Worm (Caenorhabditis elegans) whole organism, L4 larva: ENCODE measurements around the gene syx-2.

ENCODE experiments used
- F10B5.3 ChIP-seq: sonication (generic microtip); optimal IDR thresholded peaks from 2 replicates; lab custom pipeline; 2016; ENCODE audit warnings: mild to moderate bottlenecking, missing genetic modification characterization, missing compliant biosample characterization
- F37D6.2 ChIP-seq: sonication (generic microtip); optimal IDR thresholded peaks from 2 replicates; lab custom pipeline; 2016; ENCODE audit warnings: mild to moderate bottlenecking, missing genetic modification characterization, missing compliant biosample characterization
- F49E8.2 ChIP-seq: sonication (generic microtip); optimal IDR thresholded peaks from 2 replicates; lab custom pipeline; 2016; ENCODE audit warnings: missing compliant biosample characterization, mild to moderate bottlenecking, missing genetic modification characterization, borderline replicate concordance
- T20F7.1 ChIP-seq: fragments of 200-800 bp; sonication (Bioruptor generic); optimal IDR thresholded peaks from 2 replicates; lab custom pipeline; 2018; ENCODE audit warnings: mild to moderate bottlenecking, missing genetic modification characterization, missing compliant biosample characterization
- T26A8.4 ChIP-seq: fragments of 200-800 bp; sonication (Bioruptor generic); IDR thresholded peaks from 2 replicates; pipeline ENCODE4 v1.3.6; 2022; ENCODE audit warnings: missing genetic modification characterization, missing compliant biosample characterization
- Y105C5A.15 ChIP-seq: fragments of 200-800 bp; sonication (Bioruptor generic); IDR thresholded peaks from 2 replicates; pipeline ENCODE4 v1.3.6; 2022; ENCODE audit warnings: missing genetic modification characterization, missing compliant biosample characterization
- aha-1 ChIP-seq: fragments of 150-350 bp; peaks from one replicate; lab custom pipeline; 2014; ENCODE audit warnings: missing biosample characterization, missing genetic modification characterization
- ama-1 ChIP-seq: fragments of 150-350 bp; optimal IDR thresholded peaks from 2 replicates; lab custom pipeline; 2014; ENCODE audit warnings: inconsistent platforms, mixed read lengths
- arid-1 ChIP-seq: fragments of 200-800 bp; sonication (Bioruptor generic); conservative IDR thresholded peaks from 2 replicates; pipeline ENCODE4 v1.3.6; 2022; ENCODE audit warnings: missing genetic modification reagents, missing genetic modification characterization, missing compliant biosample characterization
- ceh-20 ChIP-seq: fragments of 200-800 bp; sonication (Bioruptor generic); IDR thresholded peaks from 2 replicates; pipeline ENCODE4 v1.3.6; 2022; ENCODE audit warnings: missing genetic modification reagents, missing genetic modification characterization, missing compliant biosample characterization
- ceh-28 ChIP-seq: fragments of 150-350 bp; optimal IDR thresholded peaks from 2 replicates; lab custom pipeline; 2014; ENCODE audit warnings: missing biosample characterization, missing genetic modification reagents, missing genetic modification characterization
- ces-1 ChIP-seq: fragments of 150-350 bp; sonication (generic microtip); optimal IDR thresholded peaks from 4 replicates; lab custom pipeline; 2014; ENCODE audit warnings: missing biosample characterization, missing genetic modification reagents, missing genetic modification characterization
- ctbp-1 ChIP-seq: fragments of 200-800 bp; sonication (Bioruptor generic); IDR thresholded peaks from 2 replicates; pipeline ENCODE4 v1.3.6; 2022; ENCODE audit warnings: missing genetic modification reagents, missing genetic modification characterization, missing compliant biosample characterization
- daf-12 ChIP-seq: fragments of 150-350 bp; optimal IDR thresholded peaks from 2 replicates; lab custom pipeline; 2014; ENCODE audit warnings: missing biosample characterization, missing genetic modification reagents, missing genetic modification characterization
- daf-16 ChIP-seq, 3 experiments: sonication (generic microtip); optimal IDR thresholded peaks; 2 replicates each; lab custom pipeline; 2016 to 2017; ENCODE audit warnings: missing genetic modification characterization in 3 of 3, missing genetic modification reagents in 3 of 3, mild to moderate bottlenecking in 2 of 3, missing compliant biosample characterization in 2 of 3, missing biosample characterization in 1 of 3, moderate library complexity in 1 of 3
- daf-19 ChIP-seq: fragments of 200-800 bp; sonication (Bioruptor generic); conservative IDR thresholded peaks from 2 replicates; pipeline ENCODE4 v1.3.6; 2022; ENCODE audit warnings: missing genetic modification characterization, missing compliant biosample characterization
- daf-8 ChIP-seq: fragments of 200-800 bp; sonication (Bioruptor generic); IDR thresholded peaks from 2 replicates; pipeline ENCODE4 v1.3.6; 2022; ENCODE audit warnings: missing genetic modification characterization, missing compliant biosample characterization
- dmd-6 ChIP-seq: fragments of 200-800 bp; sonication (Bioruptor generic); IDR thresholded peaks from 2 replicates; pipeline ENCODE4 v1.3.6; 2022; ENCODE audit warnings: missing genetic modification reagents, missing genetic modification characterization, missing compliant biosample characterization
- dpl-1 ChIP-seq: fragments of 150-350 bp; optimal IDR thresholded peaks from 2 replicates; lab custom pipeline; 2014; ENCODE audit warnings: missing biosample characterization, missing genetic modification reagents, missing genetic modification characterization
- duxl-1 ChIP-seq: sonication (generic microtip); optimal IDR thresholded peaks from 2 replicates; lab custom pipeline; 2016; ENCODE audit warnings: mild to moderate bottlenecking, missing genetic modification characterization, moderate library complexity, missing compliant biosample characterization; ENCODE audit not compliant: poor library complexity
- dve-1 ChIP-seq: sonication (generic microtip); optimal IDR thresholded peaks from 2 replicates; lab custom pipeline; 2017; ENCODE audit warnings: antibody characterized with exemption, mild to moderate bottlenecking, missing genetic modification characterization, missing compliant biosample characterization; ENCODE audit not compliant: insufficient read depth
- fkh-10 ChIP-seq: fragments of 150-350 bp; optimal IDR thresholded peaks from 2 replicates; lab custom pipeline; 2014; ENCODE audit warnings: missing biosample characterization, missing genetic modification reagents, missing genetic modification characterization
- gei-8 ChIP-seq: fragments of 200-800 bp; sonication (Bioruptor generic); optimal IDR thresholded peaks from 2 replicates; lab custom pipeline; 2018; ENCODE audit warnings: mild to moderate bottlenecking, missing genetic modification characterization, missing compliant biosample characterization
- hif-1 ChIP-seq, 2 experiments: sonication (generic microtip); optimal IDR thresholded peaks; 2 replicates each; lab custom pipeline; 2016 to 2017; ENCODE audit warnings: missing compliant biosample characterization in 2 of 2, missing genetic modification characterization in 2 of 2, missing genetic modification reagents in 2 of 2, missing genotype in 2 of 2, mild to moderate bottlenecking in 1 of 2
- hlh-11 ChIP-seq: fragments of 200-800 bp; sonication (Bioruptor generic); optimal IDR thresholded peaks from 2 replicates; lab custom pipeline; 2018; ENCODE audit warnings: mild to moderate bottlenecking, missing genetic modification characterization, missing compliant biosample characterization
- hlh-30 ChIP-seq: sonication (generic microtip); optimal IDR thresholded peaks from 2 replicates; lab custom pipeline; 2017; ENCODE audit warnings: antibody characterized with exemption, mild to moderate bottlenecking, missing genetic modification characterization, missing compliant biosample characterization; ENCODE audit not compliant: insufficient read depth
- hmg-1.1 ChIP-seq: fragments of 200-800 bp; sonication (Bioruptor generic); IDR thresholded peaks from 2 replicates; pipeline ENCODE4 v1.3.6; 2022; ENCODE audit warnings: missing genetic modification reagents, missing genetic modification characterization, missing compliant biosample characterization
- lim-7 ChIP-seq: fragments of 200-800 bp; sonication (Bioruptor generic); IDR thresholded peaks from 2 replicates; pipeline ENCODE4 v1.3.6; 2022; ENCODE audit warnings: missing genetic modification characterization, missing compliant biosample characterization
- lsy-2 ChIP-seq, 2 experiments: fragments of 150-350 bp in 1 of 2; sonication (generic microtip) in 1 of 2; optimal IDR thresholded peaks; 2 replicates each; lab custom pipeline; 2014 to 2017; ENCODE audit warnings: missing biosample characterization in 2 of 2, missing genetic modification characterization in 2 of 2
- madf-5 ChIP-seq, 2 experiments: fragments of 200-800 bp; sonication (Bioruptor generic); IDR thresholded peaks; 2 replicates each; pipeline ENCODE4 v1.3.6; 2022; ENCODE audit warnings: missing compliant biosample characterization in 2 of 2, missing genetic modification characterization in 2 of 2
- madf-9 ChIP-seq: fragments of 200-800 bp; sonication (Bioruptor generic); conservative IDR thresholded peaks from 2 replicates; pipeline ENCODE4 v1.3.6; 2022; ENCODE audit warnings: missing genetic modification reagents, missing genetic modification characterization, missing compliant biosample characterization
- mep-1 ChIP-seq: fragments of 150-350 bp; sonication (generic microtip); optimal IDR thresholded peaks from 3 replicates; lab custom pipeline; 2014; ENCODE audit warnings: missing biosample characterization, missing genetic modification characterization
- mes-2 ChIP-seq: sonication (generic microtip); optimal IDR thresholded peaks from 2 replicates; lab custom pipeline; 2016; ENCODE audit warnings: missing genotype, mild to moderate bottlenecking, missing genetic modification characterization, missing compliant biosample characterization; ENCODE audit not compliant: poor library complexity, severe bottlenecking
- mxl-3 ChIP-seq: fragments of 200-800 bp; sonication (Bioruptor generic); optimal IDR thresholded peaks from 2 replicates; lab custom pipeline; 2018; ENCODE audit warnings: mild to moderate bottlenecking, missing genetic modification characterization, missing compliant biosample characterization
- nhr-102 ChIP-seq: sonication (generic microtip); optimal IDR thresholded peaks from 2 replicates; lab custom pipeline; 2016; ENCODE audit warnings: mild to moderate bottlenecking, missing genetic modification characterization, moderate library complexity, missing compliant biosample characterization
- nhr-11 ChIP-seq: fragments of 150-350 bp; optimal IDR thresholded peaks from 2 replicates; lab custom pipeline; 2014; ENCODE audit warnings: missing biosample characterization, missing genetic modification characterization
- nhr-28 ChIP-seq: fragments of 150-350 bp; optimal IDR thresholded peaks from 2 replicates; lab custom pipeline; 2014; ENCODE audit warnings: missing biosample characterization, missing genetic modification characterization
- nhr-42 ChIP-seq: fragments of 200-800 bp; sonication (Bioruptor generic); IDR thresholded peaks from 2 replicates; pipeline ENCODE4 v1.3.6; 2022; ENCODE audit warnings: missing genetic modification characterization, missing compliant biosample characterization
- nhr-48 ChIP-seq: sonication (generic microtip); optimal IDR thresholded peaks from 2 replicates; lab custom pipeline; 2016; ENCODE audit warnings: mild to moderate bottlenecking, missing genetic modification characterization, missing compliant biosample characterization
- nhr-77 ChIP-seq: fragments of 150-350 bp; optimal IDR thresholded peaks from 2 replicates; lab custom pipeline; 2014; ENCODE audit warnings: missing biosample characterization, missing genetic modification characterization
- pqm-1 ChIP-seq: sonication (generic microtip); optimal IDR thresholded peaks from 2 replicates; lab custom pipeline; 2017; ENCODE audit warnings: missing biosample characterization, missing genetic modification characterization
- rbr-2 ChIP-seq: sonication (generic microtip); optimal IDR thresholded peaks from 2 replicates; lab custom pipeline; 2016; ENCODE audit warnings: missing genotype, missing genetic modification characterization, missing compliant biosample characterization
- sdz-12 ChIP-seq: fragments of 200-800 bp; sonication (Bioruptor generic); optimal IDR thresholded peaks from 2 replicates; lab custom pipeline; 2018; ENCODE audit warnings: mild to moderate bottlenecking, missing genetic modification characterization, missing compliant biosample characterization
- set-16 ChIP-seq: fragments of 200-800 bp; sonication (Bioruptor generic); IDR thresholded peaks from 2 replicates; pipeline ENCODE4 v1.3.6; 2022; ENCODE audit warnings: missing genetic modification reagents, missing genetic modification characterization, missing compliant biosample characterization
- spr-1 ChIP-seq: sonication (generic microtip); optimal IDR thresholded peaks from 2 replicates; lab custom pipeline; 2016; ENCODE audit warnings: mild to moderate bottlenecking, missing genetic modification characterization, missing compliant biosample characterization
- tra-1 ChIP-seq: fragments of 200-800 bp; sonication (Bioruptor generic); IDR thresholded peaks from 2 replicates; pipeline ENCODE4 v1.3.6; 2022; ENCODE audit warnings: missing genetic modification reagents, missing genetic modification characterization, missing compliant biosample characterization
- zag-1 ChIP-seq: fragments of 150-350 bp; optimal IDR thresholded peaks from 2 replicates; lab custom pipeline; 2014; ENCODE audit warnings: missing biosample characterization, missing genetic modification characterization
- ztf-11 ChIP-seq: fragments of 150-350 bp; optimal IDR thresholded peaks from 2 replicates; lab custom pipeline; 2014; ENCODE audit warnings: missing biosample characterization, missing genetic modification characterization

The syx-2 gene

ce11 chrX:13969257-13969968 lies 9.5 kb downstream of the syx-2 start:
- TF ChIP-seq zag-1 = peak; percentile 16
- TF ChIP-seq mep-1 (tag; lab: Kevin White, UChicago) = peak; percentile 90
- peak; percentile 85 for TF ChIP-seq nhr-28 (tag; lab: Kevin White, UChicago)
- TF ChIP-seq dmd-6 (GFP tag; lab: Robert Waterston, UW) = peak; percentile 75
- peak; percentile 91 for TF ChIP-seq daf-19 (GFP tag; lab: Robert Waterston, UW)
- 0 out of 2 replicates have a peak, but pooled peaks have one; percentile 9 for TF ChIP-seq arid-1 (GFP tag; lab: Robert Waterston, UW)
- TF ChIP-seq F49E8.2 (tag; lab: Kevin White, UChicago) = no peak
- 0 out of 2 replicates have a peak, but pooled peaks have one; percentile 40 for TF ChIP-seq T26A8.4 (GFP tag; lab: Robert Waterston, UW)
- peak; percentile 96 for TF ChIP-seq aha-1
- TF ChIP-seq nhr-102 = peak; percentile 44
- peak; percentile 56 for TF ChIP-seq T20F7.1 (GFP tag; lab: Kevin White, UChicago)
- 0 out of 2 replicates have a peak, but pooled peaks have one; percentile 12 for TF ChIP-seq daf-8 (GFP tag; lab: Robert Waterston, UW)
- no peak for TF ChIP-seq tra-1 (GFP tag; lab: Robert Waterston, UW)
- TF ChIP-seq rbr-2 (tag; lab: Kevin White, UChicago) = peak; percentile 91
- peak; percentile 86 for TF ChIP-seq ctbp-1
- peak; percentile 94 for TF ChIP-seq dve-1
- TF ChIP-seq set-16 (GFP tag; lab: Robert Waterston, UW) = peak; percentile 89
- no peak for TF ChIP-seq madf-9 (GFP tag; lab: Robert Waterston, UW)
- TF ChIP-seq F37D6.2 (tag; lab: Kevin White, UChicago) = peak; percentile 67
- TF ChIP-seq spr-1 = peak; percentile 47
- peak; percentile 87 for TF ChIP-seq mxl-3
- peak; percentile 25 for TF ChIP-seq pqm-1 (tag; lab: Kevin White, UChicago)
- TF ChIP-seq ceh-20 (GFP tag; lab: Robert Waterston, UW) = peak; percentile 36; the same call in 1 of the 2 replicates
- TF ChIP-seq mes-2 = peak; percentile 69
- TF ChIP-seq hlh-11 (tag; lab: Kevin White, UChicago) = peak; percentile 96
- 0 out of 2 replicates have a peak, but pooled peaks have one; percentile 31 for TF ChIP-seq lim-7
- peak; percentile 52 for TF ChIP-seq gei-8
- peak; percentile 78 for TF ChIP-seq nhr-11
- peak in 1 of 2 experiments; percentile 83 for TF ChIP-seq daf-16 (GFP tag; optimal IDR thresholded peaks at IDR 0.05; lab: Kevin White, UChicago)
- TF ChIP-seq daf-16 (tag; optimal IDR thresholded peaks at IDR 0.05; lab: Kevin White, UChicago) = peak; percentile 71
- peak; percentile 73 for TF ChIP-seq nhr-48 (tag; lab: Kevin White, UChicago)
- 0 out of 4 replicates have a peak, but pooled peaks of 1 of the 2 experiments have one; percentile 5 for TF ChIP-seq madf-5 (GFP tag; IDR thresholded peaks at IDR 0.05; lab: Robert Waterston, UW)
- TF ChIP-seq F10B5.3 = no peak
- no peak for TF ChIP-seq Y105C5A.15 (GFP tag; lab: Robert Waterston, UW)
- TF ChIP-seq ces-1 = peak; percentile 14
- peak; percentile 63 for TF ChIP-seq ceh-28 (tag; lab: Kevin White, UChicago)
- no peak for TF ChIP-seq ztf-11
- peak; percentile 16 for TF ChIP-seq duxl-1 (tag; lab: Kevin White, UChicago)
- peak; percentile 23 to 73 for TF ChIP-seq hif-1 (tag; optimal IDR thresholded peaks at IDR 0.05; lab: Kevin White, UChicago)
- peak; percentile 59 for TF ChIP-seq hlh-30 (tag; lab: Kevin White, UChicago)
- no peak for TF ChIP-seq nhr-42
- TF ChIP-seq ama-1 (lab: Kevin White, UChicago) = peak; percentile 45
- no peak for TF ChIP-seq sdz-12 (GFP tag; lab: Kevin White, UChicago)
- TF ChIP-seq dpl-1 (GFP tag; lab: Kevin White, UChicago) = peak; percentile 41
- TF ChIP-seq lsy-2 (tag; optimal IDR thresholded peaks at IDR 0.05; lab: Kevin White, UChicago) = peak; percentile 78 to 80
- TF ChIP-seq hmg-1.1 (GFP tag; lab: Robert Waterston, UW) = peak; percentile 88
- peak; percentile 93 for TF ChIP-seq fkh-10 (GFP tag; lab: Kevin White, UChicago)
- TF ChIP-seq daf-12 = no peak
- peak; percentile 17 for TF ChIP-seq nhr-77
